Worm (Caenorhabditis elegans) whole organism, L3 larva: ENCODE results near the gene F35H12.5.

Source experiments
- ZK546.5 ChIP-seq: sonication (generic microtip); optimal IDR thresholded peaks from 2 replicates; lab custom pipeline; 2017; ENCODE audit warnings: missing biosample characterization, missing genetic modification characterization
- aly-2 ChIP-seq: fragments of 150-350 bp; optimal IDR thresholded peaks from 2 replicates; lab custom pipeline; 2014; ENCODE audit warnings: missing biosample characterization, missing genetic modification characterization
- ama-1 ChIP-seq: fragments of 150-350 bp; optimal IDR thresholded peaks from 2 replicates; lab custom pipeline; 2018
- ceh-16 ChIP-seq: sonication (generic microtip); optimal IDR thresholded peaks from 2 replicates; lab custom pipeline; 2017; ENCODE audit warnings: missing biosample characterization, missing genetic modification characterization
- ceh-9 ChIP-seq: sonication (generic microtip); optimal IDR thresholded peaks from 2 replicates; lab custom pipeline; 2018; ENCODE audit warnings: missing biosample characterization, missing genetic modification characterization
- egl-27 ChIP-seq: sonication (generic microtip); optimal IDR thresholded peaks from 4 replicates; lab custom pipeline; 2017; ENCODE audit warnings: missing biosample characterization, missing genetic modification reagents, missing genetic modification characterization
- eor-1 ChIP-seq, 2 experiments: fragments of 150-350 bp; optimal IDR thresholded peaks; 2 replicates each; lab custom pipeline; 2014 to 2018; ENCODE audit warnings: missing biosample characterization in 2 of 2, missing genetic modification characterization in 2 of 2
- fkh-10 ChIP-seq: sonication (generic microtip); optimal IDR thresholded peaks from 2 replicates; lab custom pipeline; 2017; ENCODE audit warnings: missing biosample characterization, missing genetic modification reagents, missing genetic modification characterization
- hmg-11 ChIP-seq: sonication (generic microtip); optimal IDR thresholded peaks from 2 replicates; lab custom pipeline; 2016; ENCODE audit warnings: missing genetic modification characterization, missing compliant biosample characterization
- jun-1 ChIP-seq: fragments of 150-350 bp; optimal IDR thresholded peaks from 2 replicates; lab custom pipeline; 2014; ENCODE audit warnings: missing biosample characterization, missing genetic modification reagents, missing genetic modification characterization
- lsy-12 ChIP-seq: sonication (generic microtip); optimal IDR thresholded peaks from 2 replicates; lab custom pipeline; 2016; ENCODE audit warnings: mild to moderate bottlenecking, missing genetic modification characterization, missing compliant biosample characterization
- nfya-1 ChIP-seq: sonication (generic microtip); optimal IDR thresholded peaks from 2 replicates; lab custom pipeline; 2017; ENCODE audit warnings: missing genetic modification characterization, mild to moderate bottlenecking, missing compliant biosample characterization, antibody characterized with exemption, moderate library complexity; ENCODE audit not compliant: insufficient read depth
- nhr-11 ChIP-seq: fragments of 150-350 bp; optimal IDR thresholded peaks from 2 replicates; lab custom pipeline; 2014; ENCODE audit warnings: missing biosample characterization, missing genetic modification characterization
- nhr-12 ChIP-seq: fragments of 150-350 bp; optimal IDR thresholded peaks from 2 replicates; lab custom pipeline; 2014; ENCODE audit warnings: missing biosample characterization, missing genetic modification characterization
- nhr-28 ChIP-seq: fragments of 150-350 bp; optimal IDR thresholded peaks from 2 replicates; lab custom pipeline; 2014; ENCODE audit warnings: missing biosample characterization, missing genetic modification characterization
- nhr-67 ChIP-seq: fragments of 150-350 bp; optimal IDR thresholded peaks from 2 replicates; lab custom pipeline; 2014; ENCODE audit warnings: missing biosample characterization, missing genetic modification characterization
- pha-4 ChIP-seq: fragments of 150-350 bp; optimal IDR thresholded peaks from 2 replicates; lab custom pipeline; 2014; ENCODE audit warnings: missing biosample characterization, missing genetic modification reagents, missing genetic modification characterization
- snpc-4 ChIP-seq: fragments of 150-350 bp; optimal IDR thresholded peaks from 2 replicates; lab custom pipeline; 2014; ENCODE audit warnings: missing biosample characterization, missing genetic modification characterization
- tbx-2 ChIP-seq: sonication (generic microtip); optimal IDR thresholded peaks from 2 replicates; lab custom pipeline; 2016; ENCODE audit warnings: mild to moderate bottlenecking, missing genetic modification characterization, missing compliant biosample characterization
- unc-39 ChIP-seq: sonication (generic microtip); optimal IDR thresholded peaks from 4 replicates; lab custom pipeline; 2017; ENCODE audit warnings: missing biosample characterization, missing genetic modification characterization

F35H12.5 gene

DNA sequence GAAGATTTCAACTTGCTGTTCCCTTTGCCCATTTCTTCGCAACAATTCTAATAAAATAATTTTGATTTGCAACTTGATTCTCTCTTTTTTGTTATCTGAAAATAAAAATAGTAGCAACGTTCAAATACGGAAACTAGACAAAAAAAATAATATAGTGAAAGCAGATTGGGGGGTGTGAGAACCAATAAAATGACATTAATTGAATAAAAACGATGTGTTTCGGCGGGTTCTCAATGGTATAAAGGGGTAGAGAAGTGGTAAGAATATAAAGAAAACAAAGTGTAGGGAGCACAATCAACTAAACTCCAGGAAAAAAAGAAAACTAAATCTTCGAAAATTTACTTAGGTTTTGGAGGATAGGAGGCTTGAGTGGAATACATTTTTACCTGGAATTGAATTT, 45.0 kb downstream of the F35H12.5 start, which contains the start of gene ncs-1:
TSS of gene ncs-1 (minus strand) at position 101 of the 400 bp plus-strand sequence.
- TF ChIP-seq jun-1 (tag; lab: Kevin White, UChicago) (no peak), lsy-12 (tag; lab: Kevin White, UChicago) (no peak), nhr-12 (tag; lab: Kevin White, UChicago) (no peak), unc-39 (tag; lab: Kevin White, UChicago) (no peak), fkh-10 (GFP tag; lab: Kevin White, UChicago) (no peak), tbx-2 (tag; lab: Kevin White, UChicago) (no peak), nhr-11 (no peak), eor-1 (tag; optimal IDR thresholded peaks at IDR 0.05; lab: Kevin White, UChicago) (no peak), hmg-11 (no peak), ceh-9 (tag; lab: Kevin White, UChicago) (no peak), nhr-67 (tag; lab: Kevin White, UChicago) (no peak), egl-27 (tag; lab: Kevin White, UChicago) (no peak), ama-1 (no peak), aly-2 (no peak), ZK546.5 (tag; lab: Kevin White, UChicago) (no peak), ceh-16 (tag; lab: Kevin White, UChicago) (no peak), nhr-28 (tag; lab: Kevin White, UChicago) (no peak), nfya-1 (no peak), pha-4 (tag; lab: Kevin White, UChicago) (no peak), snpc-4 (tag; lab: Kevin White, UChicago) (no peak)
